Worm (Caenorhabditis elegans) whole organism, L2 larva: Measurements from ENCODE around the gene figl-1.

Experiments used
- ama-1 ChIP-seq: fragments of 150-350 bp; optimal IDR thresholded peaks from 2 replicates; lab custom pipeline; 2018; ENCODE audit warnings: inconsistent platforms
- lin-11 ChIP-seq: fragments of 150-350 bp; sonication (generic microtip); optimal IDR thresholded peaks from 2 replicates; lab custom pipeline; 2014; ENCODE audit warnings: missing biosample characterization, missing genetic modification characterization, inconsistent platforms, mixed read lengths
- ztf-11 ChIP-seq: sonication (generic microtip); optimal IDR thresholded peaks from 2 replicates; lab custom pipeline; 2017; ENCODE audit warnings: missing biosample characterization, missing genetic modification characterization

ce11 chrV:4341208-4341607 is 4.6 kb downstream of the figl-1 start, which contains the start of gene glrx-3:
- TF ChIP-seq ama-1 (lab: Kevin White, UChicago) (no peak), lin-11 (tag; lab: Kevin White, UChicago) (no peak), ztf-11 (tag; lab: Kevin White, UChicago) (no peak)
